Worm (Caenorhabditis elegans): Measurements from ENCODE around the gene hgrs-1.

ce11 chrIV:8251346-8251745 lies 45.5 kb upstream of the hgrs-1 start:
- no peak for TF ChIP-seq C06A6.2 (GFP tag; conservative IDR thresholded peaks at IDR 0.05)
- no peak for TF ChIP-seq unc-62 (GFP tag; optimal IDR thresholded peaks at IDR 0.05)
- no peak for TF ChIP-seq B0261.1 (tag; optimal IDR thresholded peaks at IDR 0.05)
